Fruit fly (Drosophila melanogaster): ENCODE data around the gene Dci.

Dci gene

DNA sequence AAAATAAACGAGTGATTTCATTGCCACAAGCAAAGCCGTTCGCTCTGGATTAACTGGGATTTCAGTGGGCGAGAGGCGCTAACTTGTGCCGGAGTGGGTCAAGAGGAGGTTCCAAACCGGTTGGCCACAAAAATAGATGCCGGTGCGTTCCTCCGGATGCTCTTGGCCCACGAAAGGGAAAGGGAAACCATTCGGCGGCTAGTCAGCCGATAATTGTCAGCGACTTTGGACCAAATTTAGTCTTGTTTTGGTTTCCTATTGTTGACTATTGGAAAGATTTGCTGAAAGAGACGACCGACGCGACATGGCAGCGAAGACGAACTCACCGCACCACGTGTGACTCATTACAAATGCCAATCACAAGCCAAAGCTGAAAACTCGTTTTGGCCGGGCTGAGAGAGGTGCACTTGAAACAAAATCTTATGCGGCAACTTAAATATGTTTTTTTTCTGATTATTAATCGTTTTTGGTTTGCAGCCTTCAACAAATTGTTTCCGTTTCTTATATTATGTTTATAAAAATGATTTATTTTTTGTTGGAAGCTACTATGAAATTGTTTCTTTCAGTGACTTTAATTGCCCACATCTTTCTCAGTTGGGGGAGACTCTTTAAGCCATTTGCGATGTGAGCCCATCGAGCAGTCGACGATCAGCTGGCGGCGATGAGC lies 44.3 kb downstream of the Dci start, which contains the start of gene CG34056:
Gene CG34056 (plus strand): TSS at position 638 of the 667 bp plus-strand sequence.
- TF ChIP-seq CG15710 (tag; optimal IDR thresholded peaks at IDR 0.05) (peak; percentile 97), Ets98B (GFP tag; IDR thresholded peaks at IDR 0.05) (peak; percentile 98), CG8301 (tag; optimal IDR thresholded peaks at IDR 0.05) (peak; percentile 97), CG32121 (GFP tag; IDR thresholded peaks at IDR 0.05) (peak; percentile 98), Snoo (tag; optimal IDR thresholded peaks at IDR 0.05) (peak; percentile 97), CG12605 (GFP tag; IDR thresholded peaks at IDR 0.05) (peak; percentile 98), CG10348 (GFP tag; IDR thresholded peaks at IDR 0.05) (peak; percentile 64), CG8159 (tag; optimal IDR thresholded peaks at IDR 0.05) (peak; percentile 98), CG9948 (tag; optimal IDR thresholded peaks at IDR 0.05) (peak; percentile 97), rn (GFP tag; IDR thresholded peaks at IDR 0.05) (peak; percentile 96), CG4496 (GFP tag; IDR thresholded peaks at IDR 0.05) (peak; percentile 99), CG14655 (GFP tag; optimal IDR thresholded peaks at IDR 0.05) (peak; percentile 97), EcR (GFP tag; optimal IDR thresholded peaks at IDR 0.05) (peak; percentile 46), Pif1A (GFP tag; optimal IDR thresholded peaks at IDR 0.05) (peak; percentile 97), Pif1B (GFP tag; optimal IDR thresholded peaks at IDR 0.05) (peak; percentile 98), gl (tag; optimal IDR thresholded peaks at IDR 0.05) (peak; percentile 91), CG17806 (tag; optimal IDR thresholded peaks at IDR 0.05) (peak; percentile 98), D1 (tag; optimal IDR thresholded peaks at IDR 0.05) (peak; percentile 92), CG13204 (GFP tag; optimal IDR thresholded peaks at IDR 0.05) (peak; percentile 85), fd96Ca (GFP tag; IDR thresholded peaks at IDR 0.05) (peak; percentile 96), CG34367 (tag; optimal IDR thresholded peaks at IDR 0.05) (peak; percentile 94)

dm6 chr3L:897080-897479 lies 45.9 kb downstream of the Dci start, which contains the start of gene CG34057:
Gene CG34057, plus strand, starts transcription at chr3L:897380.
- TF ChIP-seq Pif1A (GFP tag; optimal IDR thresholded peaks at IDR 0.05) (no peak), Ets98B (GFP tag; IDR thresholded peaks at IDR 0.05) (no peak), CG8159 (tag; optimal IDR thresholded peaks at IDR 0.05) (no peak)

DNA sequence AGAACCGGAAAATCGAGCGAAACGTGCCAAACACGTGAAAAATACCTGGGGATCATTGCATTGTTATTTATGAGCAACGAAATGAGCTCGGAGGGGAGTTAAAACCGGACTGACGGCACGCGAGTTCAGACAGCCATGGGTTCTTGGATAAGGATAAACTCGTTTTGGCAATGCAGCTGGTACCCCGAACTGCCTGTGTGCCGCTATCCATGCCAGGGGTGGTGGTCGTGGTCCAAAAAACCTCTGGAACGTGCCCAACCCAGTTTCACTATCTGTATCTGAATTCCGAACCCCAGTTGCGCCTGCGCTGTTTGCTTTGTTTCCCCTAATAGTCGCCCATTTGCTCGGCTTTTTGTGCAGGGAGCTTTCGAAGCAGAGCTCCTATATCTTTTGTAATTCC lies 48.2 kb downstream of the Dci start:
- TF ChIP-seq CG10348 (GFP tag; IDR thresholded peaks at IDR 0.05) (no peak), Ets98B (GFP tag; IDR thresholded peaks at IDR 0.05) (no peak), CG8159 (tag; optimal IDR thresholded peaks at IDR 0.05) (no peak)

- no peak for TF ChIP-seq EcR (GFP tag; optimal IDR thresholded peaks at IDR 0.05)
- TF ChIP-seq Pif1A (GFP tag; optimal IDR thresholded peaks at IDR 0.05): no peak
- no peak for TF ChIP-seq rn (GFP tag; IDR thresholded peaks at IDR 0.05)
- TF ChIP-seq D1 (tag; optimal IDR thresholded peaks at IDR 0.05): no peak
- no peak for TF ChIP-seq CG17806 (tag; optimal IDR thresholded peaks at IDR 0.05)
- no peak for TF ChIP-seq CG15710 (tag; optimal IDR thresholded peaks at IDR 0.05)
- TF ChIP-seq gl (tag; optimal IDR thresholded peaks at IDR 0.05): no peak
- TF ChIP-seq CG8159 (tag; optimal IDR thresholded peaks at IDR 0.05): no peak
- TF ChIP-seq Ets98B (GFP tag; IDR thresholded peaks at IDR 0.05): no peak
- TF ChIP-seq CG4496 (GFP tag; IDR thresholded peaks at IDR 0.05): no peak
- TF ChIP-seq CG8301 (tag; optimal IDR thresholded peaks at IDR 0.05): no peak
- TF ChIP-seq CG10348 (GFP tag; IDR thresholded peaks at IDR 0.05): no peak
- TF ChIP-seq CG9948 (tag; optimal IDR thresholded peaks at IDR 0.05): no peak
These were observed 49.5 kb downstream of the Dci start for dm6 chr3L:900466-901249.

- no peak for TF ChIP-seq CG12605 (GFP tag; IDR thresholded peaks at IDR 0.05)
- no peak for TF ChIP-seq EcR (GFP tag; optimal IDR thresholded peaks at IDR 0.05)
- TF ChIP-seq CG8159 (tag; optimal IDR thresholded peaks at IDR 0.05): no peak
- TF ChIP-seq CG15710 (tag; optimal IDR thresholded peaks at IDR 0.05): no peak
- TF ChIP-seq CG10348 (GFP tag; IDR thresholded peaks at IDR 0.05): no peak
- TF ChIP-seq CG8301 (tag; optimal IDR thresholded peaks at IDR 0.05): no peak
- no peak for TF ChIP-seq gl (tag; optimal IDR thresholded peaks at IDR 0.05)
- TF ChIP-seq Pif1A (GFP tag; optimal IDR thresholded peaks at IDR 0.05): no peak
- TF ChIP-seq CG4496 (GFP tag; IDR thresholded peaks at IDR 0.05): no peak
- TF ChIP-seq Snoo (tag; optimal IDR thresholded peaks at IDR 0.05): no peak
- TF ChIP-seq CG9948 (tag; optimal IDR thresholded peaks at IDR 0.05): no peak
- TF ChIP-seq CG14655 (GFP tag; optimal IDR thresholded peaks at IDR 0.05): no peak
- no peak for TF ChIP-seq CG32121 (GFP tag; IDR thresholded peaks at IDR 0.05)
- no peak for TF ChIP-seq D1 (tag; optimal IDR thresholded peaks at IDR 0.05)
- no peak for TF ChIP-seq Ets98B (GFP tag; IDR thresholded peaks at IDR 0.05)
- no peak for TF ChIP-seq CG17806 (tag; optimal IDR thresholded peaks at IDR 0.05)
- TF ChIP-seq CG13204 (GFP tag; optimal IDR thresholded peaks at IDR 0.05): no peak
- TF ChIP-seq fd96Ca (GFP tag; IDR thresholded peaks at IDR 0.05): no peak
These were observed 50.3 kb downstream of the Dci start for dm6 chr3L:901442-901841.
